Worm (Caenorhabditis elegans) whole organism, L4 larva: Measurements from ENCODE around the gene K10H10.9.
A peak's percentile ranks its signal among the peaks of the same experiment; 100 is the strongest.

Experiments
- F26F4.8 ChIP-seq: fragments of 200-800 bp; sonication (Bioruptor generic); conservative IDR thresholded peaks from 2 replicates; pipeline ENCODE4 v1.3.6; 2022; ENCODE audit warnings: missing genetic modification characterization, missing compliant biosample characterization
- R02D3.7 ChIP-seq: fragments of 150-350 bp; sonication (generic microtip); optimal IDR thresholded peaks from 3 replicates; lab custom pipeline; 2014; ENCODE audit warnings: missing biosample characterization, missing genetic modification characterization
- T20F7.1 ChIP-seq: fragments of 200-800 bp; sonication (Bioruptor generic); optimal IDR thresholded peaks from 2 replicates; lab custom pipeline; 2018; ENCODE audit warnings: mild to moderate bottlenecking, missing genetic modification characterization, missing compliant biosample characterization
- Y48G9A.11 ChIP-seq: fragments of 200-800 bp; sonication (Bioruptor generic); IDR thresholded peaks from 2 replicates; pipeline ENCODE4 v1.3.6; 2022; ENCODE audit warnings: missing genetic modification reagents, missing genetic modification characterization, missing compliant biosample characterization
- Y75B8A.6 ChIP-seq: fragments of 200-800 bp; sonication (Bioruptor generic); IDR thresholded peaks from 2 replicates; pipeline ENCODE4 v1.3.6; 2022; ENCODE audit warnings: missing genetic modification reagents, missing genetic modification characterization, missing compliant biosample characterization
- aha-1 ChIP-seq: fragments of 150-350 bp; peaks from one replicate; lab custom pipeline; 2014; ENCODE audit warnings: missing biosample characterization, missing genetic modification characterization
- ama-1 ChIP-seq: fragments of 150-350 bp; optimal IDR thresholded peaks from 2 replicates; lab custom pipeline; 2014; ENCODE audit warnings: inconsistent platforms, mixed read lengths
- attf-4 ChIP-seq: sonication (generic microtip); optimal IDR thresholded peaks from 3 replicates; lab custom pipeline; 2017; ENCODE audit warnings: missing biosample characterization, missing genetic modification characterization
- ceh-20 ChIP-seq: fragments of 200-800 bp; sonication (Bioruptor generic); IDR thresholded peaks from 2 replicates; pipeline ENCODE4 v1.3.6; 2022; ENCODE audit warnings: missing genetic modification reagents, missing genetic modification characterization, missing compliant biosample characterization
- ceh-32 ChIP-seq: sonication (generic microtip); optimal IDR thresholded peaks from 2 replicates; lab custom pipeline; 2016; ENCODE audit warnings: mild to moderate bottlenecking, missing genetic modification characterization, missing compliant biosample characterization; ENCODE audit not compliant: poor library complexity
- ceh-44 ChIP-seq: fragments of 200-800 bp; sonication (Bioruptor generic); IDR thresholded peaks from 2 replicates; pipeline ENCODE4 v1.3.6; 2022; ENCODE audit warnings: missing genetic modification reagents, missing genetic modification characterization, missing compliant biosample characterization
- ceh-62 ChIP-seq: sonication (generic microtip); optimal IDR thresholded peaks from 2 replicates; lab custom pipeline; 2017; ENCODE audit warnings: missing biosample characterization, missing genetic modification characterization
- ceh-82 ChIP-seq: sonication (generic microtip); optimal IDR thresholded peaks from 2 replicates; lab custom pipeline; 2017; ENCODE audit warnings: missing biosample characterization, missing genetic modification characterization
- ctbp-1 ChIP-seq: fragments of 200-800 bp; sonication (Bioruptor generic); IDR thresholded peaks from 2 replicates; pipeline ENCODE4 v1.3.6; 2022; ENCODE audit warnings: missing genetic modification reagents, missing genetic modification characterization, missing compliant biosample characterization
- dve-1 ChIP-seq: sonication (generic microtip); optimal IDR thresholded peaks from 2 replicates; lab custom pipeline; 2017; ENCODE audit warnings: antibody characterized with exemption, mild to moderate bottlenecking, missing genetic modification characterization, missing compliant biosample characterization; ENCODE audit not compliant: insufficient read depth
- egl-43 ChIP-seq: fragments of 200-800 bp; sonication (Bioruptor generic); IDR thresholded peaks from 2 replicates; pipeline ENCODE4 v1.3.6; 2022; ENCODE audit warnings: missing genetic modification reagents, missing genetic modification characterization, missing compliant biosample characterization
- fkh-10 ChIP-seq: fragments of 150-350 bp; optimal IDR thresholded peaks from 2 replicates; lab custom pipeline; 2014; ENCODE audit warnings: missing biosample characterization, missing genetic modification reagents, missing genetic modification characterization
- hlh-30 ChIP-seq: sonication (generic microtip); optimal IDR thresholded peaks from 2 replicates; lab custom pipeline; 2017; ENCODE audit warnings: antibody characterized with exemption, mild to moderate bottlenecking, missing genetic modification characterization, missing compliant biosample characterization; ENCODE audit not compliant: insufficient read depth
- jun-1 ChIP-seq: fragments of 150-350 bp; optimal IDR thresholded peaks from 2 replicates; lab custom pipeline; 2014; ENCODE audit warnings: missing biosample characterization, missing genetic modification reagents, missing genetic modification characterization
- lin-1 ChIP-seq: fragments of 200-800 bp; sonication (Bioruptor generic); IDR thresholded peaks from 2 replicates; pipeline ENCODE4 v1.3.6; 2022; ENCODE audit warnings: missing genetic modification reagents, missing genetic modification characterization, missing compliant biosample characterization
- lin-15B ChIP-seq: fragments of 150-350 bp; sonication (generic microtip); optimal IDR thresholded peaks from 3 replicates; lab custom pipeline; 2014; ENCODE audit warnings: missing biosample characterization, missing genetic modification characterization
- lin-29 ChIP-seq: fragments of 200-800 bp; sonication (Bioruptor generic); IDR thresholded peaks from 2 replicates; pipeline ENCODE4 v1.3.6; 2022; ENCODE audit warnings: missing genetic modification reagents, missing genetic modification characterization, missing compliant biosample characterization
- lin-38 ChIP-seq: fragments of 200-800 bp; sonication (Bioruptor generic); IDR thresholded peaks from 2 replicates; pipeline ENCODE4 v1.3.6; 2022; ENCODE audit warnings: missing genetic modification reagents, missing genetic modification characterization, missing compliant biosample characterization
- lir-3 ChIP-seq: sonication (generic microtip); optimal IDR thresholded peaks from 2 replicates; lab custom pipeline; 2016; ENCODE audit warnings: mild to moderate bottlenecking, missing genetic modification characterization, missing compliant biosample characterization
- madf-5 ChIP-seq, 2 experiments: fragments of 200-800 bp; sonication (Bioruptor generic); IDR thresholded peaks; 2 replicates each; pipeline ENCODE4 v1.3.6; 2022; ENCODE audit warnings: missing compliant biosample characterization in 2 of 2, missing genetic modification characterization in 2 of 2
- mdl-1 ChIP-seq, 2 experiments: fragments of 150-350 bp in 1 of 2; sonication (generic microtip) in 1 of 2; optimal IDR thresholded peaks; 2 replicates each; lab custom pipeline; 2014 to 2017; ENCODE audit warnings: missing biosample characterization in 2 of 2, missing genetic modification characterization in 2 of 2
- mdt-29 ChIP-seq: fragments of 200-800 bp; sonication (Bioruptor generic); IDR thresholded peaks from 2 replicates; pipeline ENCODE4 v1.3.6; 2022; ENCODE audit warnings: missing genetic modification reagents, missing genetic modification characterization, missing compliant biosample characterization
- mxl-3 ChIP-seq: fragments of 200-800 bp; sonication (Bioruptor generic); optimal IDR thresholded peaks from 2 replicates; lab custom pipeline; 2018; ENCODE audit warnings: mild to moderate bottlenecking, missing genetic modification characterization, missing compliant biosample characterization
- nhr-10 ChIP-seq: fragments of 150-350 bp; optimal IDR thresholded peaks from 2 replicates; lab custom pipeline; 2014; ENCODE audit warnings: missing biosample characterization, missing genetic modification characterization
- nhr-11 ChIP-seq: fragments of 150-350 bp; optimal IDR thresholded peaks from 2 replicates; lab custom pipeline; 2014; ENCODE audit warnings: missing biosample characterization, missing genetic modification characterization
- nhr-111 ChIP-seq: fragments of 200-800 bp; sonication (Bioruptor generic); optimal IDR thresholded peaks from 2 replicates; lab custom pipeline; 2018; ENCODE audit warnings: mild to moderate bottlenecking, missing genetic modification characterization, missing compliant biosample characterization
- nhr-25 ChIP-seq: sonication (generic microtip); optimal IDR thresholded peaks from 2 replicates; lab custom pipeline; 2017; ENCODE audit warnings: missing genetic modification characterization, mild to moderate bottlenecking, missing compliant biosample characterization, antibody characterized with exemption, moderate library complexity, borderline replicate concordance; ENCODE audit not compliant: insufficient read depth
- nhr-42 ChIP-seq: fragments of 200-800 bp; sonication (Bioruptor generic); IDR thresholded peaks from 2 replicates; pipeline ENCODE4 v1.3.6; 2022; ENCODE audit warnings: missing genetic modification characterization, missing compliant biosample characterization
- php-3 ChIP-seq: fragments of 200-800 bp; sonication (Bioruptor generic); IDR thresholded peaks from 2 replicates; pipeline ENCODE4 v1.3.6; 2022; ENCODE audit warnings: missing genetic modification reagents, missing genetic modification characterization, missing compliant biosample characterization
- pqm-1 ChIP-seq: sonication (generic microtip); optimal IDR thresholded peaks from 2 replicates; lab custom pipeline; 2017; ENCODE audit warnings: missing biosample characterization, missing genetic modification characterization
- sdz-12 ChIP-seq: fragments of 200-800 bp; sonication (Bioruptor generic); optimal IDR thresholded peaks from 2 replicates; lab custom pipeline; 2018; ENCODE audit warnings: mild to moderate bottlenecking, missing genetic modification characterization, missing compliant biosample characterization
- set-16 ChIP-seq: fragments of 200-800 bp; sonication (Bioruptor generic); IDR thresholded peaks from 2 replicates; pipeline ENCODE4 v1.3.6; 2022; ENCODE audit warnings: missing genetic modification reagents, missing genetic modification characterization, missing compliant biosample characterization
- snpc-4 ChIP-seq: fragments of 150-350 bp; optimal IDR thresholded peaks from 2 replicates; lab custom pipeline; 2014; ENCODE audit warnings: missing biosample characterization, missing genetic modification characterization
- unc-62 ChIP-seq, 3 experiments: fragments of 150-350 bp in 1 of 3; sonication (generic microtip); optimal IDR thresholded peaks in 2 of 3; peaks in 1 of 3; 1 replicate in 1 of 3; 2 replicates in 2 of 3; lab custom pipeline; 2014 to 2017; ENCODE audit warnings: missing biosample characterization in 3 of 3, missing genetic modification characterization in 3 of 3, missing genetic modification reagents in 3 of 3, missing genotype in 1 of 3
- ztf-11 ChIP-seq: fragments of 150-350 bp; optimal IDR thresholded peaks from 2 replicates; lab custom pipeline; 2014; ENCODE audit warnings: missing biosample characterization, missing genetic modification characterization

Gene K10H10.9

ce11 chrII:14510162-14510561 lies 4.8 kb downstream of the K10H10.9 start:
- no peak for TF ChIP-seq snpc-4
- no peak for TF ChIP-seq lin-29
- TF ChIP-seq egl-43 (GFP tag; lab: Robert Waterston, UW) = no peak
- peak; percentile 15 for TF ChIP-seq dve-1 (tag; lab: Kevin White, UChicago)
- no peak for TF ChIP-seq ceh-44 (GFP tag; lab: Robert Waterston, UW)
- no peak for TF ChIP-seq mdl-1 (tag; optimal IDR thresholded peaks at IDR 0.05; lab: Kevin White, UChicago)
- no peak for TF ChIP-seq lin-1
- no peak for TF ChIP-seq F26F4.8
- TF ChIP-seq set-16 (GFP tag; lab: Robert Waterston, UW) = no peak
- TF ChIP-seq pqm-1 (tag; lab: Kevin White, UChicago) = peak; percentile 62
- TF ChIP-seq ctbp-1 (GFP tag; lab: Robert Waterston, UW) = no peak
- no peak for TF ChIP-seq nhr-25 (tag; lab: Kevin White, UChicago)
- TF ChIP-seq aha-1 (tag; lab: Kevin White, UChicago) = no peak
- no peak for TF ChIP-seq php-3 (GFP tag; lab: Robert Waterston, UW)
- TF ChIP-seq, all 104 proteins: peak for 2

ce11 chrII:14507563-14507962 lies 7.4 kb downstream of the K10H10.9 start, which contains the start of the genes K10H10.7 and K10H10.10:
Gene K10H10.7, minus strand, starts transcription at chrII:14507663.
Gene K10H10.10, plus strand, starts transcription at chrII:14507766.
- TF ChIP-seq R02D3.7 (no peak), lir-3 (no peak), set-16 (GFP tag; lab: Robert Waterston, UW) (no peak), hlh-30 (no peak)

ce11 chrII:14506245-14506644 lies 8.7 kb downstream of the K10H10.9 start, which contains the start of gene K10H10.12:
Gene K10H10.12, minus strand, starts transcription at chrII:14506345.
- TF ChIP-seq jun-1 (tag; lab: Kevin White, UChicago) (no peak), ama-1 (lab: Kevin White, UChicago) (no peak), ztf-11 (tag; lab: Kevin White, UChicago) (no peak), fkh-10 (GFP tag; lab: Kevin White, UChicago) (no peak), attf-4 (tag; lab: Kevin White, UChicago) (no peak)

- TF ChIP-seq ceh-62 (tag; lab: Kevin White, UChicago) (no peak), pqm-1 (tag; lab: Kevin White, UChicago) (no peak), Y75B8A.6 (no peak), nhr-10 (tag; lab: Kevin White, UChicago) (no peak), ama-1 (lab: Kevin White, UChicago) (no peak)
These were observed 11.9 kb downstream of the K10H10.9 start, which contains the start of gene K10H10.6 for ce11 chrII:14502997-14503396. Gene K10H10.6, plus strand, starts transcription at chrII:14503297.

ce11 chrII:14501447-14501846 lies 13.5 kb downstream of the K10H10.9 start, which contains the start of gene K10H10.5:
Gene K10H10.5, plus strand, starts transcription at chrII:14501747.
- TF ChIP-seq ceh-82 (tag; lab: Kevin White, UChicago) = no peak
- TF ChIP-seq egl-43 (GFP tag; lab: Robert Waterston, UW) = no peak
- TF ChIP-seq sdz-12 (GFP tag; lab: Kevin White, UChicago) = no peak
- no peak for TF ChIP-seq T20F7.1 (GFP tag; lab: Kevin White, UChicago)
- no peak for TF ChIP-seq nhr-11 (tag; lab: Kevin White, UChicago)
- no peak for TF ChIP-seq ceh-32
- no peak for TF ChIP-seq lin-15B (tag; lab: Kevin White, UChicago)
- TF ChIP-seq lin-1 = no peak
- TF ChIP-seq mdt-29 = no peak
- TF ChIP-seq nhr-42 (GFP tag; lab: Robert Waterston, UW) = no peak
- no peak for TF ChIP-seq nhr-111 (GFP tag; lab: Kevin White, UChicago)
- no peak for TF ChIP-seq unc-62 (GFP tag; optimal IDR thresholded peaks at IDR 0.05 in 1 of 2; lab: Kevin White, UChicago)
- TF ChIP-seq unc-62 (tag; optimal IDR thresholded peaks at IDR 0.05; lab: Kevin White, UChicago) = no peak
- TF ChIP-seq madf-5 (GFP tag; IDR thresholded peaks at IDR 0.05; lab: Robert Waterston, UW) = no peak
- TF ChIP-seq ceh-20 (GFP tag; lab: Robert Waterston, UW) = no peak
- TF ChIP-seq mxl-3 (GFP tag; lab: Kevin White, UChicago) = no peak
- TF ChIP-seq Y48G9A.11 = no peak
- TF ChIP-seq aha-1 (tag; lab: Kevin White, UChicago) = no peak
- TF ChIP-seq lin-38 (GFP tag; lab: Robert Waterston, UW) = no peak
